Fruit fly (Drosophila melanogaster): ENCODE measurements around the gene g.

dm6 chrX:13770768-13771167, 34.7 kb upstream of the g start:
- TF ChIP-seq gl (tag; optimal IDR thresholded peaks at IDR 0.05) (no peak), CG10348 (GFP tag; IDR thresholded peaks at IDR 0.05) (no peak), CG8301 (tag; optimal IDR thresholded peaks at IDR 0.05) (no peak)
